Fruit fly (Drosophila melanogaster): ENCODE measurements around the gene Meltrin.

DNA sequence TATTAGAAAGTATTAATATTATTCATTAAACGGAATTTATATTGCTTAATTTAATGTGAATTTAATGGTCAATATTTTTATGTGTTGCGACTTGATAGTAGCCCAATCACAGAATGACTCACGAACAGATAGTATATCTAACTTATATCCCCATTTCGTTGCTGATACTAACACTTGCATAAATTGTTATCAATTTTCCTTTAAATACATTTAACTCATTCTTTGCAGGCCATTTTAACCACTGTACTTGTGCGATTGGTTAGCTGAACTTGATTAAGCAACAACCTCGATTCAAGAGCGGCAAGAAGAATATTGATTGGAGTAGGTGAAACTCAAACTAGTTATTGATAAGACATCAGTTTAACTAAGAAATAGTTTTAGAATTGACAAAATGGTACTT, 1.4 kb downstream of the Meltrin start:
- no peak for TF ChIP-seq CG30431 (GFP tag; optimal IDR thresholded peaks at IDR 0.05)
- no peak for TF ChIP-seq slbo (GFP tag; IDR thresholded peaks at IDR 0.05)
- no peak for TF ChIP-seq nerfin-1 (tag; optimal IDR thresholded peaks at IDR 0.05)
- TF ChIP-seq CG5245 (GFP tag; optimal IDR thresholded peaks at IDR 0.05) = no peak
- no peak for TF ChIP-seq Dfd (GFP tag; optimal IDR thresholded peaks at IDR 0.05)
- TF ChIP-seq pan (optimal IDR thresholded peaks at IDR 0.05) = no peak
- TF ChIP-seq pan (GFP tag; optimal IDR thresholded peaks at IDR 0.05 in 1 of 2, IDR thresholded peaks at IDR 0.05 in 1 of 2) = no peak

Data from whole organism, embryonic.